Fruit fly (Drosophila melanogaster) whole organism: ENCODE data around the gene Acsx1R.

Experiments used
- CG8478 ChIP-seq: fragments of >200 bp; optimal IDR thresholded peaks from 2 replicates; lab custom pipeline; 2018; ENCODE audit warnings: inconsistent platforms
- Dll ChIP-seq: fragments of >200 bp; optimal IDR thresholded peaks from 2 replicates; lab custom pipeline; 2017
- EcR ChIP-seq, 2 experiments: fragments of >200 bp; optimal IDR thresholded peaks; 2 replicates each; lab custom pipeline; 2017; ENCODE audit warnings: missing biosample characterization in 2 of 2, missing genetic modification characterization in 2 of 2, missing genetic modification reagents in 2 of 2
- pan ChIP-seq: fragments of >200 bp; optimal IDR thresholded peaks from 2 replicates; lab custom pipeline; 2017
- psq ChIP-seq: fragments of >200 bp; optimal IDR thresholded peaks from 2 replicates; lab custom pipeline; 2017
- usp ChIP-seq: fragments of >200 bp; optimal IDR thresholded peaks from 2 replicates; lab custom pipeline; 2017; ENCODE audit warnings: missing biosample characterization, missing genetic modification characterization, mixed read lengths

The Acsx1R gene

DNA sequence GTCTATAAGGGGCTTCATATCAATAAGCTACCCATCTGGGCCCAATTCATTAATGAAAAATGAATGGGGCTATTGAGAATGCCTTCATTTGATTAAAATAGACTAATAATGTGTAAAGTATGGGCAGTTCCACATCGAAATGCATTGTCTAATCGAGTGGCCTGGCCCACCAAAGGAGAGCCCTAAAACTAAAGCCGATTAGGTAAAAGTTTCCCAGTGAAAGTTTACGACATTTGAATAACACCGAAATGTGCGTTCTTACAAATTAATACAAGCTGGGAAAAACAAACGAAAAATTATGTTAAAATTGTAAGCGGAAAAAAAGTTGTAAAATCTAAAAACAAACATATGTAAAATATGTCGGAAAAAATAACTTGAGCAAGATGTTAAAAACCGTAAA, 27.8 kb upstream of the Acsx1R start:
- no peak for TF ChIP-seq Dll
- no peak for TF ChIP-seq usp (GFP tag; lab: Kevin White, UChicago)
- no peak for TF ChIP-seq pan
- no peak for TF ChIP-seq CG8478 (lab: Kevin White, UChicago)
- TF ChIP-seq psq (lab: Kevin White, UChicago), result no peak

- TF ChIP-seq EcR (GFP tag; optimal IDR thresholded peaks at IDR 0.05; lab: Kevin White, UChicago) (no peak), usp (GFP tag; lab: Kevin White, UChicago) (no peak), CG8478 (lab: Kevin White, UChicago) (no peak), Dll (no peak), pan (no peak), psq (lab: Kevin White, UChicago) (no peak)
Observed at dm6 chr3R:19803539-19803938, 26.5 kb upstream of the Acsx1R start.

DNA sequence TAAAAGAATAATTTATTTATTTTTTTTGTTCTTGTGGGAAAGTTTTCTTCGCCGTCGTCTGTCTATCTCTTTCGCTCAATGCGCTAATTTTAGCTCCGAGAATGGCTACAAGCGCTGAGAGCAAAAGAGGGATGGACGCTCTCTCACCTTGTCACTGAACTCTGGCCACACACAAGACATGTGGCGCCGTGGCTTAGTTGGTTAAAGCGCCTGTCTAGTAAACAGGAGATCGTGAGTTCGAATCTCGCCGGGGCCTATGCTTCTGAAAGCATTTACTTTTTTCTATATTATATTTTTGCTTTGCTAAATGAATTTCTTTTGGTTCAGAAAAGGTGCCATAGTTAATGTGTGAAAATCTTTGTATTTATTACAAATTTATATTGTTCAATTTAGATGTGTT, 25.4 kb upstream of the Acsx1R start:
- TF ChIP-seq CG8478 (lab: Kevin White, UChicago) (no peak), pan (no peak), Dll (no peak), EcR (GFP tag; optimal IDR thresholded peaks at IDR 0.05; lab: Kevin White, UChicago) (no peak), psq (lab: Kevin White, UChicago) (no peak), usp (GFP tag; lab: Kevin White, UChicago) (no peak)

- TF ChIP-seq EcR (GFP tag; optimal IDR thresholded peaks at IDR 0.05; lab: Kevin White, UChicago) (no peak), psq (lab: Kevin White, UChicago) (no peak), CG8478 (lab: Kevin White, UChicago) (no peak)
Observed at dm6 chr3R:19801752-19802151, 24.7 kb upstream of the Acsx1R start.

dm6 chr3R:19799614-19800013, 22.5 kb upstream of the Acsx1R start:
- no peak for TF ChIP-seq EcR (GFP tag; optimal IDR thresholded peaks at IDR 0.05; lab: Kevin White, UChicago)
- TF ChIP-seq Dll, result no peak
- TF ChIP-seq pan, result no peak
- no peak for TF ChIP-seq CG8478 (lab: Kevin White, UChicago)
- no peak for TF ChIP-seq usp (GFP tag; lab: Kevin White, UChicago)
- no peak for TF ChIP-seq psq (lab: Kevin White, UChicago)

- TF ChIP-seq usp (GFP tag; lab: Kevin White, UChicago) (no peak), CG8478 (lab: Kevin White, UChicago) (no peak), Dll (no peak)
Observed at dm6 chr3R:19796835-19797234, 19.8 kb upstream of the Acsx1R start.

dm6 chr3R:19795332-19795731, 18.3 kb upstream of the Acsx1R start:
- no peak for TF ChIP-seq EcR (GFP tag; optimal IDR thresholded peaks at IDR 0.05; lab: Kevin White, UChicago)

DNA sequence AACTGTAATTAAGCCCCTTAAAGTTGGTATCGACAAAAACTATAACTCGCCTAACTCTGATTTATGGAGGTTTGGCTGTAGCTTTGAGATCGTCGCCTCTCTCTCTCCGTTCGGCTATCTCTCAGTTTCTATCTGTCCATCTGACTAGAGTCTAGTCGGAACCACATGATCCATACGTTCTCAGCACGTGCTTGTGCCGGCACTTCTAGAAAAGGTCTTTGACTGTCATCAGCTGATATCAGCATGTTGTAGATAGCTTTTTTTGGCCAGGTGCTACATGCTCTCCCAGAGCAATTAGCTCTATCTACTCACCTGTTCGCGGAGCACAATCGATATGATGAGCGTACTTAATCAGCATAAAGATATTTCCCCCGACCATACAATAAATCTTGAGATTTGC, 16.6 kb upstream of the Acsx1R start:
- TF ChIP-seq usp (GFP tag; lab: Kevin White, UChicago), result no peak
- TF ChIP-seq psq (lab: Kevin White, UChicago), result no peak
- no peak for TF ChIP-seq EcR (GFP tag; optimal IDR thresholded peaks at IDR 0.05; lab: Kevin White, UChicago)
- no peak for TF ChIP-seq Dll
- TF ChIP-seq CG8478 (lab: Kevin White, UChicago), result no peak
- no peak for TF ChIP-seq pan

- TF ChIP-seq CG8478 (lab: Kevin White, UChicago) (no peak), usp (GFP tag; lab: Kevin White, UChicago) (no peak), EcR (GFP tag; optimal IDR thresholded peaks at IDR 0.05; lab: Kevin White, UChicago) (no peak), Dll (no peak), psq (lab: Kevin White, UChicago) (no peak), pan (no peak)
Observed at dm6 chr3R:19792697-19793096, 15.6 kb upstream of the Acsx1R start.

dm6 chr3R:19790805-19791572, 13.9 kb upstream of the Acsx1R start:
- no peak for TF ChIP-seq CG8478 (lab: Kevin White, UChicago)
- TF ChIP-seq EcR (GFP tag; optimal IDR thresholded peaks at IDR 0.05; lab: Kevin White, UChicago), result no peak
- no peak for TF ChIP-seq pan
- no peak for TF ChIP-seq psq (lab: Kevin White, UChicago)
- TF ChIP-seq usp (GFP tag; lab: Kevin White, UChicago), result no peak
- TF ChIP-seq Dll, result no peak

DNA sequence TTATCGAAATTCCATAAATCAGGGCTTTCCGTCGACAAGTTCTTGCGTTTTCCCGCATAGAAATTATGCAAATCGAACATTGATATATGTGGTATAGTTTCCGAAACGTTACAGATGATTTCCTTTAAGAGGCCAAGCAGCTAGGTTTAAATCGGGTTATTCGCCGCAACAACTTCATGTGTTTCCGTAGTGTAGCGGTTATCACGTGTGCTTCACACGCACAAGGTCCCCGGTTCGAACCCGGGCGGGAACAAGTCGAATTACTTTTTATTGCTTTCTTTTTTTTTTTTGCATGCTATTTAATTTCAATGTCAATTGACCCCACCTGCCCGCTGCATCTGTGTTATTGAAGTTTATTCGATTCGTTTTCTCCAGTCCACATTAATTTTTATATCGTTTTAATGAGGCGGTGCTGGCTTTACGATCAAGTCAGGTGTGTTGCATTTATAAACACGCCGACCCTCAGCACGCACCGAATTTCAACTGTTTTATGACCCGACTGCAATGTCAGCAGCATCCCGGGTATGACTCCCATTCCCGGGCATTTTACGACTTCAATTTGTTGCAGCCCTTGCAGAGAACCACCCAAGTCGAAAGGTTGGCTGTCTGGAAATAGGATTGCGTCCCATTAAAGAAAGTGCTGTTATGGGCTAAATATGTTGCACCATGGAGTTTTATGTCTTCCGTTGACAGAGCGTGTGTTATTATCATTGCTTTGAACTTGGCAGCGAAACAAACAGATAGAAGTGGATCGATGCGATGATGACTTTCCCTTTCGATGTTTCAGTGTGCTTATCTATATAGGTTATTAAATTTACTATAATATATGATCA, 13.1 kb upstream of the Acsx1R start:
- TF ChIP-seq CG8478 (lab: Kevin White, UChicago) (no peak), EcR (GFP tag; optimal IDR thresholded peaks at IDR 0.05; lab: Kevin White, UChicago) (no peak)

DNA sequence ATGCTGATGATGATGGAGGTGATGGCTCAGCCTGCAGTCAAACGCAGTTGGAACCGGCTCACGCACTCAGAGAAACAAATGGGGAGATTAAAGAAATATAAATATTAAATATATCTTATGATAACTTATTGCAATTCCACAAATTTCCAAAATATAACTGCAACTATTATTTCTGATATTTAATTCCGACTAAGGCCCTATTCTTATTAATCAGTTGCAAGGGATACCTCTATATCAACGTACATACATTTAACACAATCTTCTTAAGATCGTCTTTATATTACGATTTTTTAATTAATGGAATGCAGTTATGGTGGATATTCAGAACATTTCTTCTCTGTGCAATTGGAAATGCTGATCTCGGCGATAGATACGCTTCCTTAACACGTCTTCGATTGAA, 11.7 kb upstream of the Acsx1R start:
- no peak for TF ChIP-seq usp (GFP tag; lab: Kevin White, UChicago)
- TF ChIP-seq EcR (GFP tag; optimal IDR thresholded peaks at IDR 0.05; lab: Kevin White, UChicago), result no peak
- no peak for TF ChIP-seq Dll
- TF ChIP-seq CG8478 (lab: Kevin White, UChicago), result no peak
- no peak for TF ChIP-seq psq (lab: Kevin White, UChicago)
- TF ChIP-seq pan, result no peak
